Fruit fly (Drosophila melanogaster): ENCODE measurements around the gene Pgk.

Gene Pgk

dm6 chr2L:2752460-2753411 is at the start of gene Pgk (continued):
- TF ChIP-seq Sox15 (GFP tag; optimal IDR thresholded peaks at IDR 0.05) (no peak), CG10669 (GFP tag; optimal IDR thresholded peaks at IDR 0.05) (peak; percentile 41), cyc (GFP tag; optimal IDR thresholded peaks at IDR 0.05) (peak; percentile 40), spab (GFP tag; optimal IDR thresholded peaks at IDR 0.05) (peak; percentile 41), CG3032 (tag; optimal IDR thresholded peaks at IDR 0.05) (peak; percentile 52), CG7368 (GFP tag; optimal IDR thresholded peaks at IDR 0.05) (peak; percentile 21), CG11762 (GFP tag; optimal IDR thresholded peaks at IDR 0.05; ENCODE audit: insufficient read depth) (peak; percentile 47), CG11902 (GFP tag; optimal IDR thresholded peaks at IDR 0.05) (no peak), Gug (GFP tag; IDR thresholded peaks at IDR 0.05) (no peak), Lpt (GFP tag; optimal IDR thresholded peaks at IDR 0.05) (peak; percentile 82)

dm6 chr2L:2802527-2802926 is 49.7 kb upstream of the Pgk start:
- no peak for TF ChIP-seq CG4318 (GFP tag; optimal IDR thresholded peaks at IDR 0.05)
- no peak for TF ChIP-seq Eip93F (GFP tag; optimal IDR thresholded peaks at IDR 0.05)
- TF ChIP-seq achi (GFP tag; optimal IDR thresholded peaks at IDR 0.05) = no peak
- no peak for TF ChIP-seq CG8319 (GFP tag; optimal IDR thresholded peaks at IDR 0.05)
- TF ChIP-seq Hr38 (GFP tag; optimal IDR thresholded peaks at IDR 0.05) = peak; percentile 27
- TF ChIP-seq vri (GFP tag; optimal IDR thresholded peaks at IDR 0.05) = no peak
- TF ChIP-seq OdsH (GFP tag; optimal IDR thresholded peaks at IDR 0.05) = no peak
- TF ChIP-seq CG11294 (GFP tag; IDR thresholded peaks at IDR 0.05) = no peak
- TF ChIP-seq CG11902 (GFP tag; optimal IDR thresholded peaks at IDR 0.05) = no peak
- TF ChIP-seq lz (GFP tag; optimal IDR thresholded peaks at IDR 0.05) = no peak
- TF ChIP-seq acj6 (GFP tag; optimal IDR thresholded peaks at IDR 0.05) = no peak
- no peak for TF ChIP-seq topi (GFP tag; optimal IDR thresholded peaks at IDR 0.05)
- no peak for TF ChIP-seq CG6792 (GFP tag; optimal IDR thresholded peaks at IDR 0.05)
- peak; percentile 33 for TF ChIP-seq CG7368 (GFP tag; optimal IDR thresholded peaks at IDR 0.05)
- TF ChIP-seq Smox (GFP tag; optimal IDR thresholded peaks at IDR 0.05) = no peak
- TF ChIP-seq fd85E (GFP tag; optimal IDR thresholded peaks at IDR 0.05) = no peak
- peak; percentile 84 for TF ChIP-seq CG6808 (GFP tag; optimal IDR thresholded peaks at IDR 0.05)
- TF ChIP-seq ss (GFP tag; optimal IDR thresholded peaks at IDR 0.05) = peak; percentile 90 to 91
- peak; percentile 38 for TF ChIP-seq net (GFP tag; optimal IDR thresholded peaks at IDR 0.05)
- no peak for TF ChIP-seq cyc (GFP tag; optimal IDR thresholded peaks at IDR 0.05)
- TF ChIP-seq Eip78C (GFP tag) = peak; percentile 76
- no peak; the same call in 2 of the 3 replicates for TF ChIP-seq CG6163 (GFP tag; IDR thresholded peaks at IDR 0.05)
- TF ChIP-seq CG31627 (GFP tag; optimal IDR thresholded peaks at IDR 0.05) = no peak
- TF ChIP-seq CG32006 (GFP tag; optimal IDR thresholded peaks at IDR 0.05) = no peak
- TF ChIP-seq Sox15 (GFP tag; optimal IDR thresholded peaks at IDR 0.05) = no peak
- TF ChIP-seq svp (GFP tag) = peak; percentile 10
- peak; percentile 33 for TF ChIP-seq Ets96B (tag; optimal IDR thresholded peaks at IDR 0.05)
- peak; percentile 39 for TF ChIP-seq CG16779 (tag; optimal IDR thresholded peaks at IDR 0.05)
- no peak for TF ChIP-seq Met (GFP tag; optimal IDR thresholded peaks at IDR 0.05)
- 0 out of 3 replicates have a peak, but pooled peaks have one; percentile 37 for TF ChIP-seq eg (GFP tag; IDR thresholded peaks at IDR 0.05)
- TF ChIP-seq CG15336 (GFP tag; IDR thresholded peaks at IDR 0.05) = peak; percentile 43
- TF ChIP-seq Eip75B (GFP tag; optimal IDR thresholded peaks at IDR 0.05) = no peak
- no peak for TF ChIP-seq fkh (GFP tag; optimal IDR thresholded peaks at IDR 0.05)
- TF ChIP-seq CG6854 (GFP tag; optimal IDR thresholded peaks at IDR 0.05) = peak; percentile 32
- TF ChIP-seq CG11762 (GFP tag; optimal IDR thresholded peaks at IDR 0.05; ENCODE audit: insufficient read depth) = no peak
- peak; percentile 55 for TF ChIP-seq CG1621 (tag; optimal IDR thresholded peaks at IDR 0.05)
- peak; percentile 88 for TF ChIP-seq CG9139 (GFP tag; optimal IDR thresholded peaks at IDR 0.05)
- no peak for TF ChIP-seq Sox102F (GFP tag; optimal IDR thresholded peaks at IDR 0.05)
- TF ChIP-seq dac (GFP tag; optimal IDR thresholded peaks at IDR 0.05) = no peak
- TF ChIP-seq Blimp-1 (GFP tag; optimal IDR thresholded peaks at IDR 0.05) = no peak
- no peak for TF ChIP-seq esn (GFP tag; optimal IDR thresholded peaks at IDR 0.05)
- peak; percentile 16 for TF ChIP-seq CG3032 (tag; optimal IDR thresholded peaks at IDR 0.05)
- peak; percentile 88 for TF ChIP-seq CG6276 (GFP tag; optimal IDR thresholded peaks at IDR 0.05)
- peak; percentile 10 for TF ChIP-seq Lpt (GFP tag; optimal IDR thresholded peaks at IDR 0.05)

Measured in whole organism, prepupa.